Fruit fly (Drosophila melanogaster): ENCODE results near the gene bsf.

- TF ChIP-seq CG8478 (optimal IDR thresholded peaks at IDR 0.05) (no peak), CTCF (optimal IDR thresholded peaks at IDR 0.05) (no peak)
Observed at dm6 chr2L:18479177-18479521, 24.8 kb upstream of the bsf start.
